Worm (Caenorhabditis elegans): ENCODE data around the gene clec-256.

Gene clec-256

ce11 chrV:18772761-18773160 lies 1.3 kb downstream of the clec-256 start, which contains the start of gene clec-257:
clec-257 (plus strand) TSS chrV:18773061.
- TF ChIP-seq hlh-1 (tag; optimal IDR thresholded peaks at IDR 0.05) (no peak), sptf-1 (tag; optimal IDR thresholded peaks at IDR 0.05) (no peak), mab-5 (tag; optimal IDR thresholded peaks at IDR 0.05) (no peak), lin-32 (GFP tag; optimal IDR thresholded peaks at IDR 0.05) (no peak), zip-8 (tag; optimal IDR thresholded peaks at IDR 0.05) (no peak)

- no peak for TF ChIP-seq mls-2 (tag; optimal IDR thresholded peaks at IDR 0.05)
- TF ChIP-seq pha-4 (tag; optimal IDR thresholded peaks at IDR 0.05) = no peak
- TF ChIP-seq cnd-1 (tag; optimal IDR thresholded peaks at IDR 0.05) = no peak
- no peak for TF ChIP-seq ham-2 (GFP tag; optimal IDR thresholded peaks at IDR 0.05)
- TF ChIP-seq zip-8 (tag; optimal IDR thresholded peaks at IDR 0.05) = no peak
- no peak for TF ChIP-seq snpc-4 (tag; optimal IDR thresholded peaks at IDR 0.05)
- TF ChIP-seq nhr-237 (tag; optimal IDR thresholded peaks at IDR 0.05) = no peak
- TF ChIP-seq nhr-12 (tag; optimal IDR thresholded peaks at IDR 0.05) = no peak
- TF ChIP-seq drap-1 (GFP tag; optimal IDR thresholded peaks at IDR 0.05) = no peak
Observed at ce11 chrV:18776245-18776737, 4.8 kb downstream of the clec-256 start, which contains the start of gene Y17D7B.4. Y17D7B.4 (minus strand) TSS chrV:18776687.

ce11 chrV:18780605-18781004 lies 9.1 kb downstream of the clec-256 start:
- TF ChIP-seq ces-1 (GFP tag; optimal IDR thresholded peaks at IDR 0.05) = no peak
- TF ChIP-seq mep-1 (tag; optimal IDR thresholded peaks at IDR 0.05) = no peak
- no peak for TF ChIP-seq ceh-43 (GFP tag; optimal IDR thresholded peaks at IDR 0.05)
- no peak for TF ChIP-seq nhr-28 (tag; optimal IDR thresholded peaks at IDR 0.05)
- no peak for TF ChIP-seq drap-1 (GFP tag; optimal IDR thresholded peaks at IDR 0.05)
- no peak for TF ChIP-seq ztf-11 (tag; optimal IDR thresholded peaks at IDR 0.05)
- TF ChIP-seq unc-62 (GFP tag; optimal IDR thresholded peaks at IDR 0.05) = no peak
- TF ChIP-seq sptf-1 (tag; optimal IDR thresholded peaks at IDR 0.05) = no peak
- no peak for TF ChIP-seq bed-3 (GFP tag; optimal IDR thresholded peaks at IDR 0.05)
- no peak for TF ChIP-seq sem-2 (GFP tag; optimal IDR thresholded peaks at IDR 0.05)
- no peak for TF ChIP-seq nhr-76 (tag; optimal IDR thresholded peaks at IDR 0.05)

ce11 chrV:18782747-18783146 lies 11.3 kb downstream of the clec-256 start:
- TF ChIP-seq sem-2 (GFP tag; optimal IDR thresholded peaks at IDR 0.05) (no peak), tbx-8 (GFP tag; optimal IDR thresholded peaks at IDR 0.05) (no peak), nhr-12 (tag; optimal IDR thresholded peaks at IDR 0.05) (no peak), nhr-28 (tag; optimal IDR thresholded peaks at IDR 0.05) (no peak), zip-8 (tag; optimal IDR thresholded peaks at IDR 0.05) (no peak), flh-1 (GFP tag; optimal IDR thresholded peaks at IDR 0.05) (no peak)

- TF ChIP-seq mab-5 (tag; optimal IDR thresholded peaks at IDR 0.05) = no peak
Observed at ce11 chrV:18783474-18783873, 12.0 kb downstream of the clec-256 start, which contains the start of gene Y17D7B.10. Y17D7B.10 (plus strand) TSS chrV:18783716.

ce11 chrV:18786694-18787093 lies 15.2 kb downstream of the clec-256 start, which contains the start of gene Y17D7B.3:
Y17D7B.3 (minus strand) TSS chrV:18786794.
- TF ChIP-seq unc-39 (tag; optimal IDR thresholded peaks at IDR 0.05) = no peak

ce11 chrV:18787417-18787918 lies 16.0 kb downstream of the clec-256 start, which contains the start of gene Y17D7B.2:
Y17D7B.2 (plus strand) TSS chrV:18787739.
- TF ChIP-seq elt-1 (tag; optimal IDR thresholded peaks at IDR 0.05; ENCODE audit: borderline replicate concordance, insufficient read depth) = no peak
- TF ChIP-seq zip-8 (tag; optimal IDR thresholded peaks at IDR 0.05) = no peak
- no peak for TF ChIP-seq bed-3 (GFP tag; optimal IDR thresholded peaks at IDR 0.05)
- no peak for TF ChIP-seq nhr-76 (tag; optimal IDR thresholded peaks at IDR 0.05)

ce11 chrV:18790658-18791057 lies 19.2 kb downstream of the clec-256 start, which contains the start of gene nhr-231:
nhr-231 (plus strand) TSS chrV:18790958.
- no peak for TF ChIP-seq bed-3 (GFP tag; optimal IDR thresholded peaks at IDR 0.05)
- TF ChIP-seq sptf-1 (tag; optimal IDR thresholded peaks at IDR 0.05) = no peak
- TF ChIP-seq tbx-8 (GFP tag; optimal IDR thresholded peaks at IDR 0.05) = no peak
- no peak for TF ChIP-seq cnd-1 (tag; optimal IDR thresholded peaks at IDR 0.05)
- TF ChIP-seq mab-5 (tag; optimal IDR thresholded peaks at IDR 0.05) = no peak
- no peak for TF ChIP-seq snpc-4 (tag; optimal IDR thresholded peaks at IDR 0.05)
